Fruit fly (Drosophila melanogaster) whole organism, embryonic: ENCODE results near the gene ND-PDSW.

ENCODE experiments used
- BtbVII ChIP-seq: fragments of 200-800 bp; sonication (Bioruptor generic); optimal IDR thresholded peaks from 3 replicates; lab custom pipeline; 2017; ENCODE audit warnings: missing biosample characterization, mild to moderate bottlenecking, missing genetic modification characterization
- CG10267 ChIP-seq: fragments of 200-800 bp; sonication (Bioruptor generic); optimal IDR thresholded peaks from 2 replicates; lab custom pipeline; 2018; ENCODE audit warnings: missing biosample characterization, mild to moderate bottlenecking, missing genetic modification characterization, moderate library complexity
- CG10543 ChIP-seq: fragments of 200-800 bp; sonication (Bioruptor generic); optimal IDR thresholded peaks from 3 replicates; lab custom pipeline; 2017; ENCODE audit warnings: missing biosample characterization, mild to moderate bottlenecking, missing genetic modification characterization, moderate library complexity
- CG10979 ChIP-seq: fragments of 200-800 bp; sonication (Bioruptor generic); optimal IDR thresholded peaks from 2 replicates; lab custom pipeline; 2018; ENCODE audit warnings: missing biosample characterization, mild to moderate bottlenecking, missing genetic modification characterization, moderate library complexity
- CG1233 ChIP-seq: fragments of 200-800 bp; sonication (Bioruptor generic); optimal IDR thresholded peaks from 4 replicates; lab custom pipeline; 2018; ENCODE audit warnings: missing biosample characterization, mild to moderate bottlenecking, missing genetic modification characterization
- CG14014 ChIP-seq: fragments of 200-800 bp; sonication (Bioruptor generic); IDR thresholded peaks from 2 replicates; pipeline ENCODE4 v1.3.6; 2022; ENCODE audit warnings: missing biosample characterization, missing genetic modification characterization
- CG14710 ChIP-seq: fragments of 200-800 bp; sonication (Bioruptor generic); optimal IDR thresholded peaks from 3 replicates; lab custom pipeline; 2019; ENCODE audit warnings: missing biosample characterization, mild to moderate bottlenecking, missing genetic modification characterization, moderate library complexity
- CG15011 ChIP-seq: fragments of 200-800 bp; sonication (Bioruptor generic); optimal IDR thresholded peaks from 3 replicates; lab custom pipeline; 2018; ENCODE audit warnings: missing biosample characterization, mild to moderate bottlenecking, missing genetic modification characterization
- CG1603 ChIP-seq: fragments of 200-800 bp; sonication (Bioruptor generic); optimal IDR thresholded peaks from 2 replicates; lab custom pipeline; 2019; ENCODE audit warnings: missing biosample characterization, mild to moderate bottlenecking, missing genetic modification characterization, moderate library complexity
- CG17829 ChIP-seq: fragments of 200-800 bp; optimal IDR thresholded peaks from 2 replicates; lab custom pipeline; 2019; ENCODE audit warnings: missing biosample characterization, mild to moderate bottlenecking, missing genetic modification characterization, moderate library complexity
- CG18476 ChIP-seq: fragments of 200-800 bp; sonication (Bioruptor generic); optimal IDR thresholded peaks from 2 replicates; lab custom pipeline; 2016; ENCODE audit warnings: missing biosample characterization, mild to moderate bottlenecking, missing genetic modification characterization
- CG2202 ChIP-seq: fragments of 200-800 bp; sonication (Bioruptor generic); optimal IDR thresholded peaks from 2 replicates; lab custom pipeline; 2018; ENCODE audit warnings: missing biosample characterization, mild to moderate bottlenecking, missing genetic modification characterization
- CG2712 ChIP-seq: fragments of 200-800 bp; optimal IDR thresholded peaks from 3 replicates; lab custom pipeline; 2019; ENCODE audit warnings: missing biosample characterization, mild to moderate bottlenecking, missing genetic modification characterization, moderate library complexity
- CG34376 ChIP-seq: fragments of 200-800 bp; sonication (Bioruptor generic); optimal IDR thresholded peaks from 2 replicates; lab custom pipeline; 2018; ENCODE audit warnings: missing biosample characterization, mild to moderate bottlenecking, missing genetic modification characterization
- CG4424 ChIP-seq: fragments of 200-800 bp; sonication (Bioruptor generic); optimal IDR thresholded peaks from 3 replicates; lab custom pipeline; 2016; ENCODE audit warnings: missing biosample characterization, missing genetic modification characterization
- CG6765 ChIP-seq: fragments of 200-800 bp; sonication (Bioruptor generic); optimal IDR thresholded peaks from 3 replicates; lab custom pipeline; 2017; ENCODE audit warnings: missing biosample characterization, mild to moderate bottlenecking, missing genetic modification characterization
- CG8478 ChIP-seq: fragments of >200 bp; optimal IDR thresholded peaks from 2 replicates; lab custom pipeline; 2018
- CG9932 ChIP-seq: fragments of 200-800 bp; sonication (Bioruptor generic); IDR thresholded peaks from 2 replicates; pipeline ENCODE4 v1.3.6; 2022; ENCODE audit warnings: missing biosample characterization, missing genetic modification characterization
- CTCF ChIP-seq: fragments of 200-800 bp; sonication (Bioruptor generic); optimal IDR thresholded peaks from 2 replicates; lab custom pipeline; 2017; ENCODE audit warnings: missing biosample characterization, mild to moderate bottlenecking, missing genetic modification characterization, moderate library complexity
- Dp ChIP-seq: fragments of 200-800 bp; sonication (Bioruptor generic); optimal IDR thresholded peaks from 2 replicates; lab custom pipeline; 2018; ENCODE audit warnings: missing biosample characterization, mild to moderate bottlenecking, missing genetic modification characterization, moderate library complexity
- E2f2 ChIP-seq: fragments of 200-800 bp; sonication (Bioruptor generic); IDR thresholded peaks from 2 replicates; pipeline ENCODE4 v1.3.6; 2022; ENCODE audit warnings: missing biosample characterization, missing genetic modification characterization
- Ets65A ChIP-seq: fragments of 200-800 bp; sonication (Bioruptor generic); peaks from one replicate; lab custom pipeline; 2016; ENCODE audit warnings: missing biosample characterization, missing genetic modification characterization
- Gug ChIP-seq: fragments of 200-800 bp; sonication (Bioruptor generic); IDR thresholded peaks from 4 replicates; pipeline ENCODE4 v1.3.6; 2022; ENCODE audit warnings: missing biosample characterization, missing genetic modification characterization
- Hey ChIP-seq: fragments of 200-800 bp; sonication (Bioruptor generic); optimal IDR thresholded peaks from 3 replicates; lab custom pipeline; 2018; ENCODE audit warnings: missing biosample characterization, mild to moderate bottlenecking, missing genetic modification characterization
- Mad ChIP-seq: fragments of 200-800 bp; sonication (Bioruptor generic); optimal IDR thresholded peaks from 2 replicates; lab custom pipeline; 2016; ENCODE audit warnings: missing biosample characterization, missing genetic modification characterization
- NFAT ChIP-seq: fragments of 200-800 bp; sonication (Bioruptor generic); IDR thresholded peaks from 2 replicates; pipeline ENCODE4 v1.3.6; 2022; ENCODE audit warnings: missing biosample characterization, missing genetic modification characterization
- Stat92E ChIP-seq, 3 experiments: fragments of >200 bp in 2 of 3; fragments of 200-800 bp in 1 of 3; sonication (Bioruptor generic) in 1 of 3; optimal IDR thresholded peaks; 2 replicates each; lab custom pipeline; 2017 to 2019; ENCODE audit warnings: missing biosample characterization in 3 of 3, missing genetic modification characterization in 3 of 3, mild to moderate bottlenecking in 1 of 3, moderate library complexity in 1 of 3
- Vsx1 ChIP-seq: fragments of 200-800 bp; sonication (Bioruptor generic); optimal IDR thresholded peaks from 2 replicates; lab custom pipeline; 2017; ENCODE audit warnings: missing biosample characterization, mild to moderate bottlenecking, missing genetic modification characterization, missing genetic modification reagents
- cg ChIP-seq: fragments of 200-800 bp; sonication (Bioruptor generic); optimal IDR thresholded peaks from 3 replicates; lab custom pipeline; 2019; ENCODE audit warnings: missing biosample characterization, mild to moderate bottlenecking, missing genetic modification characterization, moderate library complexity
- chinmo ChIP-seq: fragments of 200-800 bp; sonication (Bioruptor generic); IDR thresholded peaks from 4 replicates; pipeline ENCODE4 v1.3.6; 2022; ENCODE audit warnings: missing biosample characterization, missing genetic modification characterization; ENCODE audit not compliant: partially characterized antibody
- crol ChIP-seq: fragments of 200-800 bp; sonication (Bioruptor generic); IDR thresholded peaks from 2 replicates; pipeline ENCODE4 v1.3.6; 2022; ENCODE audit warnings: missing biosample characterization, missing genetic modification characterization
- eve ChIP-seq, 2 experiments: fragments of >200 bp; optimal IDR thresholded peaks; 2 replicates each; lab custom pipeline; 2017; ENCODE audit warnings: missing biosample characterization in 2 of 2, missing genetic modification characterization in 2 of 2
- gem ChIP-seq: fragments of 200-800 bp; sonication (Bioruptor generic); optimal IDR thresholded peaks from 2 replicates; lab custom pipeline; 2019; ENCODE audit warnings: missing biosample characterization, mild to moderate bottlenecking, missing genetic modification characterization, moderate library complexity
- sd ChIP-seq: fragments of 200-800 bp; sonication (Bioruptor generic); optimal IDR thresholded peaks from 3 replicates; lab custom pipeline; 2018; ENCODE audit warnings: missing biosample characterization, mild to moderate bottlenecking, missing genetic modification characterization, moderate library complexity
- sens ChIP-seq: fragments of 200-800 bp; sonication (Bioruptor generic); peaks from one replicate; lab custom pipeline; 2016; ENCODE audit warnings: missing biosample characterization, missing genetic modification characterization
- stwl ChIP-seq: fragments of 200-800 bp; sonication (Bioruptor generic); optimal IDR thresholded peaks from 3 replicates; lab custom pipeline; 2018; ENCODE audit warnings: missing biosample characterization, mild to moderate bottlenecking, missing genetic modification characterization, moderate library complexity
- trem ChIP-seq: fragments of 200-800 bp; optimal IDR thresholded peaks from 3 replicates; lab custom pipeline; 2019; ENCODE audit warnings: missing biosample characterization, mild to moderate bottlenecking, missing genetic modification characterization, moderate library complexity
- ttk ChIP-seq: fragments of 200-800 bp; sonication (Bioruptor generic); IDR thresholded peaks from 2 replicates; pipeline ENCODE4 v2.1.2; 2022; ENCODE audit warnings: missing biosample characterization, missing genetic modification characterization
- twi ChIP-seq: fragments of 200-800 bp; optimal IDR thresholded peaks from 2 replicates; lab custom pipeline; 2019; ENCODE audit warnings: missing biosample characterization, mild to moderate bottlenecking, missing genetic modification characterization, moderate library complexity
- unc-4 ChIP-seq: fragments of 200-800 bp; sonication (Bioruptor generic); IDR thresholded peaks from 2 replicates; pipeline ENCODE4 v1.3.6; 2022; ENCODE audit warnings: missing biosample characterization, missing genetic modification characterization; ENCODE audit not compliant: partially characterized antibody
- vvl ChIP-seq: fragments of 200-800 bp; sonication (Bioruptor generic); IDR thresholded peaks from 2 replicates; pipeline ENCODE4 v1.3.6; 2022; ENCODE audit warnings: missing biosample characterization, missing genetic modification characterization
- zen ChIP-seq: fragments of 200-800 bp; sonication (Bioruptor generic); optimal IDR thresholded peaks from 3 replicates; lab custom pipeline; 2018; ENCODE audit warnings: missing biosample characterization, mild to moderate bottlenecking, missing genetic modification characterization, moderate library complexity
- zen2 ChIP-seq: fragments of 200-800 bp; sonication (Bioruptor generic); IDR thresholded peaks from 3 replicates; pipeline ENCODE4 v1.3.6; 2022; ENCODE audit warnings: missing biosample characterization, missing genetic modification characterization; ENCODE audit not compliant: partially characterized antibody

ND-PDSW gene

dm6 chr2L:3479697-3480442 lies 13.9 kb downstream of the ND-PDSW start (continued):
- TF ChIP-seq CG9932 (GFP tag; lab: Robert Waterston, UW) (0 out of 2 replicates have a peak, but pooled peaks have one; percentile 3), twi (peak; percentile 86), sens (GFP tag; lab: Kevin White, UChicago) (peak; percentile 67), CG34376 (GFP tag; lab: Kevin White, UChicago) (peak; percentile 11), sd (tag; lab: Kevin White, UChicago) (peak; percentile 56), Hey (tag; lab: Kevin White, UChicago) (peak; percentile 56), CG10543 (GFP tag; lab: Kevin White, UChicago) (peak; percentile 59), crol (GFP tag; lab: Robert Waterston, UW) (peak; percentile 66; the same call in 1 of the 2 replicates), BtbVII (peak; percentile 23), NFAT (GFP tag; lab: Robert Waterston, UW) (0 out of 2 replicates have a peak, but pooled peaks have one; percentile 14)

- TF ChIP-seq chinmo (GFP tag; lab: Robert Waterston, UW) = peak; percentile 14; the same call in 1 of the 4 replicates
- no peak for TF ChIP-seq Stat92E (GFP tag; optimal IDR thresholded peaks at IDR 0.05; lab: Kevin White, UChicago)
- peak; percentile 18 for TF ChIP-seq zen (tag; lab: Kevin White, UChicago)
- peak; percentile 19 for TF ChIP-seq CG14710 (tag; lab: Kevin White, UChicago)
- TF ChIP-seq Ets65A = no peak
- no peak for TF ChIP-seq Gug
- TF ChIP-seq vvl = 0 out of 2 replicates have a peak, but pooled peaks have one; percentile 11
- peak; percentile 49 for TF ChIP-seq stwl (tag; lab: Kevin White, UChicago)
- peak; percentile 28 for TF ChIP-seq CG2712
- no peak for TF ChIP-seq Mad (GFP tag; lab: Kevin White, UChicago)
- TF ChIP-seq CG10267 = peak; percentile 82
- no peak for TF ChIP-seq CG18476 (GFP tag; lab: Kevin White, UChicago)
- peak; percentile 14 for TF ChIP-seq CG10979 (tag; lab: Kevin White, UChicago)
- TF ChIP-seq ttk (GFP tag; lab: Robert Waterston, UW) = no peak
- peak; percentile 80 for TF ChIP-seq E2f2
- peak; percentile 19 for TF ChIP-seq gem
- peak in 1 of 2 experiments; percentile 22 for TF ChIP-seq eve (GFP tag; optimal IDR thresholded peaks at IDR 0.05; lab: Kevin White, UChicago)
- no peak for TF ChIP-seq zen2 (GFP tag; lab: Robert Waterston, UW)
- TF ChIP-seq cg (GFP tag; lab: Kevin White, UChicago) = peak; percentile 67
- no peak for TF ChIP-seq CG6765 (GFP tag; lab: Kevin White, UChicago)
- TF ChIP-seq CG17829 = peak; percentile 1
- peak; percentile 35 for TF ChIP-seq trem
- TF ChIP-seq CG8478 (lab: Kevin White, UChicago) = no peak
- TF ChIP-seq CG2202 = peak; percentile 12
- TF ChIP-seq Vsx1 (GFP tag; lab: Kevin White, UChicago) = peak; percentile 20
- peak; percentile 96 for TF ChIP-seq CTCF
- TF ChIP-seq CG4424 (GFP tag; lab: Kevin White, UChicago) = peak; percentile 1
- TF ChIP-seq Dp (GFP tag; lab: Kevin White, UChicago) = peak; percentile 49
- TF ChIP-seq CG15011 (GFP tag; lab: Kevin White, UChicago) = no peak
- TF ChIP-seq CG14014 (GFP tag; lab: Robert Waterston, UW) = no peak
- peak; percentile 2 for TF ChIP-seq CG1603 (tag; lab: Kevin White, UChicago)
- TF ChIP-seq CG1233 (GFP tag; lab: Kevin White, UChicago) = peak; percentile 8
- TF ChIP-seq unc-4 (GFP tag; lab: Robert Waterston, UW) = no peak
- TF ChIP-seq, all 482 proteins: peak for 21
Observed at dm6 chr2L:3480443-3480839, 14.5 kb downstream of the ND-PDSW start.
